Worm (Caenorhabditis elegans) whole organism, L4/young adult: ENCODE measurements around the gene F53F4.1.

Experiments used
- W03F9.2 ChIP-seq: fragments of 150-350 bp; optimal IDR thresholded peaks from 2 replicates; lab custom pipeline; 2014; ENCODE audit warnings: missing biosample characterization, missing genetic modification characterization
- dao-5 ChIP-seq: sonication (generic microtip); optimal IDR thresholded peaks from 2 replicates; lab custom pipeline; 2016; ENCODE audit warnings: missing genotype, missing genetic modification characterization, moderate library complexity, missing compliant biosample characterization
- him-1 ChIP-seq: sonication (generic microtip); optimal IDR thresholded peaks from 2 replicates; lab custom pipeline; 2016; ENCODE audit warnings: missing genotype, missing genetic modification reagents, missing genetic modification characterization, missing compliant biosample characterization

DNA sequence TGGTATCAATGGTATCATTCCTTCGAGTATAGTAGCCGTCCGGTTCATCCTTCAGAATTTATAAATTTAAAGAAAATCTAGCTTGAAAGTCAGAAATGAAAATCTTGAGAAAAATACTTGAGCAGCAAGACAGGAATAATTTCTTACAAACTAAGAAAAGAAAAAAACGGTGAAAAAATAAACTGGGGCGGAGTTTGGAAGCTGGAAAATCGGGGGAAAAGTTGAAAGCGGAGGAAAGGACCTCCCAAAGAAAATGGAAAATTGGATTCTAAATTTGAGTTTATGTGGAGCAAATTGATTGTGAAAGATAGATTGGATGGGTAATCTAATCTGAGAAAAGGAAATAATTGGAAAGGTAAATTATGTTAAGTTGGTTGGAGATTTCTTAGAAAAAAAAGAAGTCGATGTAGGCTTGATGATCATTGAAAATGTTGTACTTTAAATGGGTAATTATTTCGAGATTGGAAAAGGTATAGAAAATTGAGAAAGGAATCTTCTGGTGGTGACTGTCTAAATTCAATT lies 48.5 kb upstream of the F53F4.1 start, which contains the start of gene frpr-5:
- no peak for TF ChIP-seq him-1 (tag; lab: Kevin White, UChicago)
- no peak for TF ChIP-seq dao-5 (tag; lab: Kevin White, UChicago)
- TF ChIP-seq W03F9.2 (tag; lab: Kevin White, UChicago): no peak
